Fruit fly (Drosophila melanogaster) whole organism, embryonic: Measurements from ENCODE around the gene Rbf2.

ENCODE experiments used
- B-H2 ChIP-seq: fragments of 200-800 bp; sonication (Bioruptor generic); optimal IDR thresholded peaks from 2 replicates; lab custom pipeline; 2018; ENCODE audit warnings: missing biosample characterization, mild to moderate bottlenecking, missing genetic modification characterization
- CG10209 ChIP-seq: fragments of 200-800 bp; sonication (Bioruptor generic); optimal IDR thresholded peaks from 3 replicates; lab custom pipeline; 2017; ENCODE audit warnings: missing biosample characterization, mild to moderate bottlenecking, missing genetic modification characterization, missing genetic modification reagents
- CG11093 ChIP-seq: fragments of 200-800 bp; sonication (Bioruptor generic); IDR thresholded peaks from 3 replicates; pipeline ENCODE4 v1.3.6; 2022; ENCODE audit warnings: missing biosample characterization, missing genetic modification characterization
- CG11247 ChIP-seq: fragments of 200-800 bp; sonication (Bioruptor generic); IDR thresholded peaks from 2 replicates; pipeline ENCODE4 v1.3.6; 2022; ENCODE audit warnings: missing biosample characterization, missing genetic modification characterization
- CG15514 ChIP-seq: fragments of 200-800 bp; sonication (Bioruptor generic); optimal IDR thresholded peaks from 3 replicates; lab custom pipeline; 2017; ENCODE audit warnings: missing biosample characterization, missing genetic modification characterization, mild to moderate bottlenecking, moderate library complexity, missing genetic modification reagents
- CG16779 ChIP-seq: fragments of 200-800 bp; sonication (Bioruptor generic); IDR thresholded peaks from 2 replicates; pipeline ENCODE4 v1.3.6; 2022; ENCODE audit warnings: missing biosample characterization, missing genetic modification characterization
- CG18599 ChIP-seq: fragments of 200-800 bp; sonication (Bioruptor generic); optimal IDR thresholded peaks from 3 replicates; lab custom pipeline; 2017; ENCODE audit warnings: missing biosample characterization, missing genetic modification characterization, mild to moderate bottlenecking, moderate library complexity, missing genetic modification reagents
- CG2678 ChIP-seq: fragments of 200-800 bp; sonication (Bioruptor generic); optimal IDR thresholded peaks from 3 replicates; lab custom pipeline; 2019; ENCODE audit warnings: missing biosample characterization, mild to moderate bottlenecking, missing genetic modification characterization, moderate library complexity
- CG4282 ChIP-seq: fragments of 200-800 bp; sonication (Bioruptor generic); optimal IDR thresholded peaks from 2 replicates; lab custom pipeline; 2016; ENCODE audit warnings: missing biosample characterization, missing genetic modification characterization
- CG4424 ChIP-seq: fragments of 200-800 bp; sonication (Bioruptor generic); optimal IDR thresholded peaks from 3 replicates; lab custom pipeline; 2016; ENCODE audit warnings: missing biosample characterization, missing genetic modification characterization
- CG6791 ChIP-seq: fragments of 200-800 bp; sonication (Bioruptor generic); IDR thresholded peaks from 3 replicates; pipeline ENCODE4 v1.3.6; 2022; ENCODE audit warnings: missing biosample characterization, missing genetic modification characterization; ENCODE audit not compliant: partially characterized antibody
- CG6813 ChIP-seq: fragments of 200-800 bp; sonication (Bioruptor generic); optimal IDR thresholded peaks from 2 replicates; lab custom pipeline; 2017; ENCODE audit warnings: missing biosample characterization, missing genetic modification characterization, mild to moderate bottlenecking, moderate library complexity, missing genetic modification reagents
- CG8290 ChIP-seq, 3 experiments: fragments of 200-800 bp; sonication (Bioruptor generic); optimal IDR thresholded peaks; 2 replicates each; lab custom pipeline; 2016 to 2019; ENCODE audit warnings: missing biosample characterization in 3 of 3, missing genetic modification characterization in 3 of 3, mild to moderate bottlenecking in 2 of 3, moderate library complexity in 1 of 3
- CHES-1-like ChIP-seq: fragments of 200-800 bp; sonication (Bioruptor generic); optimal IDR thresholded peaks from 2 replicates; lab custom pipeline; 2016; ENCODE audit warnings: missing biosample characterization, missing genetic modification characterization
- CkIIα-i1 ChIP-seq: fragments of 200-800 bp; sonication (Bioruptor generic); IDR thresholded peaks from 2 replicates; pipeline ENCODE4 v1.3.6; 2022; ENCODE audit warnings: missing biosample characterization, missing genetic modification characterization
- Hr78 ChIP-seq, 2 experiments: fragments of 200-800 bp in 1 of 2; fragments of >200 bp in 1 of 2; sonication (Bioruptor generic) in 1 of 2; optimal IDR thresholded peaks; 2 replicates each; lab custom pipeline; 2017 to 2019; ENCODE audit warnings: missing biosample characterization in 2 of 2, missing genetic modification characterization in 2 of 2, mild to moderate bottlenecking in 1 of 2, moderate library complexity in 1 of 2
- MBD-R2 ChIP-seq: fragments of 200-800 bp; sonication (Bioruptor generic); IDR thresholded peaks from 2 replicates; pipeline ENCODE4 v1.3.6; 2022; ENCODE audit warnings: missing biosample characterization, missing genetic modification characterization
- MTF-1 ChIP-seq: fragments of 200-800 bp; sonication (Bioruptor generic); optimal IDR thresholded peaks from 2 replicates; lab custom pipeline; 2018; ENCODE audit warnings: missing biosample characterization, mild to moderate bottlenecking, missing genetic modification characterization, borderline replicate concordance
- Med ChIP-seq: fragments of 200-800 bp; sonication (Bioruptor generic); peaks from one replicate; lab custom pipeline; 2016; ENCODE audit warnings: missing biosample characterization, missing genetic modification characterization, mild to moderate bottlenecking, inconsistent platforms, moderate library complexity
- Myb ChIP-seq: fragments of 200-800 bp; sonication (Bioruptor generic); optimal IDR thresholded peaks from 2 replicates; lab custom pipeline; 2016; ENCODE audit warnings: missing biosample characterization, missing genetic modification characterization
- Tbp ChIP-seq: fragments of >200 bp; optimal IDR thresholded peaks from 2 replicates; lab custom pipeline; 2018; ENCODE audit warnings: missing biosample characterization, missing genetic modification characterization
- al ChIP-seq: fragments of 200-800 bp; sonication (Bioruptor generic); IDR thresholded peaks from 2 replicates; pipeline ENCODE4 v1.3.6; 2022; ENCODE audit warnings: missing biosample characterization, missing genetic modification characterization
- aop ChIP-seq: fragments of 200-800 bp; sonication (Bioruptor generic); IDR thresholded peaks from 2 replicates; pipeline ENCODE4 v1.3.6; 2022; ENCODE audit warnings: missing biosample characterization, missing genetic modification characterization
- ara ChIP-seq: fragments of 200-800 bp; sonication (Bioruptor generic); IDR thresholded peaks from 2 replicates; pipeline ENCODE4 v1.3.6; 2022; ENCODE audit warnings: missing biosample characterization, missing genetic modification characterization
- az2 ChIP-seq: fragments of 200-800 bp; sonication (Bioruptor generic); optimal IDR thresholded peaks from 3 replicates; lab custom pipeline; 2016; ENCODE audit warnings: missing biosample characterization, missing genetic modification characterization
- cad ChIP-seq: fragments of >200 bp; optimal IDR thresholded peaks from 2 replicates; lab custom pipeline; 2017; ENCODE audit warnings: missing biosample characterization, missing genetic modification characterization
- cwo ChIP-seq: fragments of 200-800 bp; sonication (Bioruptor generic); optimal IDR thresholded peaks from 3 replicates; lab custom pipeline; 2017; ENCODE audit warnings: missing biosample characterization, missing genetic modification characterization, mild to moderate bottlenecking, moderate library complexity, missing genetic modification reagents
- disco-r ChIP-seq: fragments of 200-800 bp; sonication (Bioruptor generic); optimal IDR thresholded peaks from 2 replicates; lab custom pipeline; 2016; ENCODE audit warnings: missing biosample characterization, missing genetic modification characterization
- dm ChIP-seq: fragments of 200-800 bp; sonication (Bioruptor generic); optimal IDR thresholded peaks from 3 replicates; lab custom pipeline; 2016; ENCODE audit warnings: missing biosample characterization, missing genetic modification characterization
- ems ChIP-seq: fragments of 200-800 bp; sonication (Bioruptor generic); optimal IDR thresholded peaks from 3 replicates; lab custom pipeline; 2016; ENCODE audit warnings: missing biosample characterization, missing genetic modification characterization
- ftz-f1 ChIP-seq: fragments of 200-800 bp; sonication (Bioruptor generic); optimal IDR thresholded peaks from 2 replicates; lab custom pipeline; 2016; ENCODE audit warnings: missing biosample characterization, missing genetic modification characterization
- fu2 ChIP-seq: fragments of 200-800 bp; sonication (Bioruptor generic); optimal IDR thresholded peaks from 2 replicates; lab custom pipeline; 2016; ENCODE audit warnings: missing biosample characterization, missing genetic modification characterization
- gro ChIP-seq: fragments of 200-800 bp; sonication (Bioruptor generic); optimal IDR thresholded peaks from 2 replicates; lab custom pipeline; 2016; ENCODE audit warnings: missing biosample characterization, missing genetic modification characterization
- ham ChIP-seq: fragments of 200-800 bp; sonication (Bioruptor generic); IDR thresholded peaks from 2 replicates; pipeline ENCODE4 v1.3.6; 2022; ENCODE audit warnings: missing biosample characterization, missing genetic modification characterization
- hkb ChIP-seq, 2 experiments: fragments of 200-800 bp in 1 of 2; fragments of >200 bp in 1 of 2; sonication (Bioruptor generic) in 1 of 2; IDR thresholded peaks in 1 of 2; optimal IDR thresholded peaks in 1 of 2; 2 replicates each; pipeline versions ENCODE4 v1.3.6 to Lab custom; 2017 to 2022; ENCODE audit warnings: missing biosample characterization in 1 of 2, missing genetic modification characterization in 1 of 2
- jing ChIP-seq: fragments of 200-800 bp; sonication (Bioruptor generic); optimal IDR thresholded peaks from 2 replicates; lab custom pipeline; 2018; ENCODE audit warnings: missing biosample characterization, mild to moderate bottlenecking, missing genetic modification characterization
- lilli ChIP-seq: fragments of 200-800 bp; sonication (Bioruptor generic); optimal IDR thresholded peaks from 3 replicates; lab custom pipeline; 2016; ENCODE audit warnings: missing biosample characterization, missing genetic modification characterization
- luna ChIP-seq: fragments of 200-800 bp; sonication (Bioruptor generic); optimal IDR thresholded peaks from 2 replicates; lab custom pipeline; 2016; ENCODE audit warnings: missing biosample characterization, missing genetic modification characterization
- nmo ChIP-seq: fragments of 200-800 bp; sonication (Bioruptor generic); optimal IDR thresholded peaks from 2 replicates; lab custom pipeline; 2018; ENCODE audit warnings: missing biosample characterization, mild to moderate bottlenecking, missing genetic modification characterization, moderate library complexity
- nom ChIP-seq: fragments of 200-800 bp; sonication (Bioruptor generic); optimal IDR thresholded peaks from 2 replicates; lab custom pipeline; 2017; ENCODE audit warnings: missing biosample characterization, missing genetic modification characterization, mild to moderate bottlenecking, moderate library complexity, missing genetic modification reagents
- pum ChIP-seq: fragments of 200-800 bp; sonication (Bioruptor generic); optimal IDR thresholded peaks from 2 replicates; lab custom pipeline; 2016; ENCODE audit warnings: missing biosample characterization, missing genetic modification characterization
- sc ChIP-seq, 3 experiments: fragments of >200 bp in 2 of 3; fragments of 200-800 bp in 1 of 3; sonication (Bioruptor generic) in 1 of 3; optimal IDR thresholded peaks; 2 replicates in 2 of 3; 3 replicates in 1 of 3; lab custom pipeline; 2017; ENCODE audit warnings: mild to moderate bottlenecking in 1 of 3, missing biosample characterization in 1 of 3, missing genetic modification characterization in 1 of 3, missing genetic modification reagents in 1 of 3
- sob ChIP-seq: fragments of 200-800 bp; sonication (Bioruptor generic); IDR thresholded peaks from 2 replicates; pipeline ENCODE4 v1.3.6; 2022; ENCODE audit warnings: missing biosample characterization, missing genetic modification characterization
- tap ChIP-seq: fragments of 200-800 bp; optimal IDR thresholded peaks from 3 replicates; lab custom pipeline; 2019; ENCODE audit warnings: missing biosample characterization, mild to moderate bottlenecking, missing genetic modification characterization, moderate library complexity
- tin ChIP-seq: fragments of 200-800 bp; sonication (Bioruptor generic); optimal IDR thresholded peaks from 3 replicates; lab custom pipeline; 2016; ENCODE audit warnings: missing biosample characterization, missing genetic modification characterization
- tna ChIP-seq: fragments of 200-800 bp; sonication (Bioruptor generic); IDR thresholded peaks from 2 replicates; pipeline ENCODE4 v1.3.6; 2022; ENCODE audit warnings: missing biosample characterization, missing genetic modification characterization; ENCODE audit not compliant: partially characterized antibody
- trh ChIP-seq: fragments of 200-800 bp; sonication (Bioruptor generic); optimal IDR thresholded peaks from 2 replicates; lab custom pipeline; 2016; ENCODE audit warnings: missing biosample characterization, missing genetic modification characterization
- twi ChIP-seq: fragments of 200-800 bp; optimal IDR thresholded peaks from 2 replicates; lab custom pipeline; 2019; ENCODE audit warnings: missing biosample characterization, mild to moderate bottlenecking, missing genetic modification characterization, moderate library complexity
- vfl ChIP-seq: fragments of 200-800 bp; sonication (Bioruptor generic); optimal IDR thresholded peaks from 2 replicates; lab custom pipeline; 2016; ENCODE audit warnings: missing biosample characterization, missing genetic modification characterization

The Rbf2 gene

dm6 chr3R:15983541-15984229, 18.4 kb downstream of the Rbf2 start (continued):
- TF ChIP-seq twi (tag; lab: Kevin White, UChicago) (peak; percentile 29), Med (GFP tag; lab: Kevin White, UChicago) (peak; percentile 74), pum (GFP tag; lab: Kevin White, UChicago) (no peak), Hr78 (GFP tag; optimal IDR thresholded peaks at IDR 0.05; lab: Kevin White, UChicago) (peak in 1 of 2 experiments; percentile 68), CG16779 (GFP tag; lab: Robert Waterston, UW) (no peak), nmo (GFP tag; lab: Kevin White, UChicago) (no peak), al (GFP tag; lab: Robert Waterston, UW) (no peak), Myb (GFP tag; lab: Kevin White, UChicago) (no peak), jing (GFP tag; lab: Kevin White, UChicago) (no peak), MBD-R2 (GFP tag; lab: Robert Waterston, UW) (no peak), CG6791 (GFP tag; lab: Robert Waterston, UW) (no peak), lilli (GFP tag; lab: Kevin White, UChicago) (no peak), gro (GFP tag; lab: Kevin White, UChicago) (no peak), B-H2 (GFP tag; lab: Kevin White, UChicago) (no peak), CG18599 (GFP tag; lab: Kevin White, UChicago) (peak; percentile 8), vfl (GFP tag; lab: Kevin White, UChicago) (no peak), fu2 (GFP tag; lab: Kevin White, UChicago) (no peak), ems (GFP tag; lab: Kevin White, UChicago) (no peak), aop (GFP tag; lab: Robert Waterston, UW) (no peak), CG8290 (GFP tag; optimal IDR thresholded peaks at IDR 0.05; lab: Kevin White, UChicago) (no peak), CG8290 (tag; optimal IDR thresholded peaks at IDR 0.05; lab: Kevin White, UChicago) (peak; percentile 26 to 43), cwo (GFP tag; lab: Kevin White, UChicago) (no peak), tin (GFP tag; lab: Kevin White, UChicago) (no peak), sc (optimal IDR thresholded peaks at IDR 0.05; lab: Kevin White, UChicago) (no peak), sc (GFP tag; optimal IDR thresholded peaks at IDR 0.05; lab: Kevin White, UChicago) (peak; percentile 16), cad (GFP tag; lab: Kevin White, UChicago) (no peak), CG11247 (no peak), ftz-f1 (no peak), CG4424 (GFP tag; lab: Kevin White, UChicago) (no peak), CkIIα-i1 (GFP tag; lab: Robert Waterston, UW) (no peak), CG10209 (GFP tag; lab: Kevin White, UChicago) (peak; percentile 26), CG11093 (GFP tag; lab: Robert Waterston, UW) (no peak), disco-r (no peak), CG4282 (GFP tag; lab: Kevin White, UChicago) (no peak), ara (GFP tag; lab: Robert Waterston, UW) (no peak; the same call in 1 of the 2 replicates), CG15514 (no peak), nom (GFP tag; lab: Kevin White, UChicago) (no peak), Tbp (no peak), luna (GFP tag; lab: Kevin White, UChicago) (no peak), trh (no peak), az2 (no peak), dm (GFP tag; lab: Kevin White, UChicago) (no peak), CHES-1-like (GFP tag; lab: Kevin White, UChicago) (no peak), hkb (optimal IDR thresholded peaks at IDR 0.05; lab: Kevin White, UChicago) (no peak), hkb (GFP tag; IDR thresholded peaks at IDR 0.05; lab: Robert Waterston, UW) (no peak), CG2678 (tag; lab: Kevin White, UChicago) (peak; percentile 55), MTF-1 (GFP tag; lab: Kevin White, UChicago) (peak; percentile 33), CG6813 (GFP tag; lab: Kevin White, UChicago) (peak; percentile 73), tna (GFP tag; lab: Robert Waterston, UW) (no peak), ham (GFP tag; lab: Robert Waterston, UW) (no peak), sob (GFP tag; lab: Robert Waterston, UW) (no peak), tap (peak; percentile 53)
